Fruit fly (Drosophila melanogaster): Measurements from ENCODE around the gene TwdlY.

DNA sequence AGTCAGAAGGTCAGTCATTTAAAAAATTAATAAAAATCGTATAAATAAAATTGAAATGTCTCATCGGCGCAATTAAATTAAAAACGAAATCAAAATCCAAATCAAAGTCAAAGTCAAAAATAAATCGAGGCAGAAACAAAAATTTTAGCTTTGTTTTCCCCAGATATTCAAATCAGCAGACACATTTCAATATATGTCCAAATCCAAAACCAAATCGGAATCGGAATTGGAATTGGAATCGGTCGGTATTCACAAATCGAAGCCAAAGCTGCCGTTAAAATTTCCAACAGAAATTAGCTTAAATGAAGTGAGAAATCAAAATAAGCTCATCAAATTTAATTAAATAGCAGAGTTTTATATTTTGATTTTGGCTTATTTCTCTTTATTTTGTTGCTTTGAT is 1.4 kb downstream of the TwdlY start:
- TF ChIP-seq CG9948 (tag; optimal IDR thresholded peaks at IDR 0.05) (no peak), rn (GFP tag; IDR thresholded peaks at IDR 0.05) (no peak), D1 (tag; optimal IDR thresholded peaks at IDR 0.05) (no peak), Pif1B (GFP tag; optimal IDR thresholded peaks at IDR 0.05) (no peak), Pif1A (GFP tag; optimal IDR thresholded peaks at IDR 0.05) (no peak), Ets98B (GFP tag; IDR thresholded peaks at IDR 0.05) (no peak), CG34367 (tag; optimal IDR thresholded peaks at IDR 0.05) (no peak), CG13204 (GFP tag; optimal IDR thresholded peaks at IDR 0.05) (no peak), CG8159 (tag; optimal IDR thresholded peaks at IDR 0.05) (no peak)

Measured in whole organism, pupa.